Fruit fly (Drosophila melanogaster) whole organism, pupa: ENCODE measurements around the gene CG4730.

ENCODE experiments used
- CG10348 ChIP-seq: fragments of 200-800 bp; sonication (Bioruptor generic); IDR thresholded peaks from 2 replicates; pipeline ENCODE4 v1.3.6; 2022; ENCODE audit warnings: missing biosample characterization, missing genetic modification characterization
- CG12605 ChIP-seq: fragments of 200-800 bp; sonication (Bioruptor generic); IDR thresholded peaks from 2 replicates; pipeline ENCODE4 v1.3.6; 2022; ENCODE audit warnings: missing biosample characterization, missing genetic modification characterization
- CG13204 ChIP-seq: fragments of 200-800 bp; sonication (Bioruptor generic); optimal IDR thresholded peaks from 2 replicates; lab custom pipeline; 2018; ENCODE audit warnings: missing biosample characterization, mild to moderate bottlenecking, missing genetic modification characterization, moderate library complexity
- CG14655 ChIP-seq: fragments of 200-800 bp; sonication (Bioruptor generic); optimal IDR thresholded peaks from 3 replicates; lab custom pipeline; 2017; ENCODE audit warnings: mild to moderate bottlenecking, missing biosample characterization, missing genetic modification reagents, missing genetic modification characterization
- CG15710 ChIP-seq: fragments of 200-800 bp; sonication (Bioruptor generic); optimal IDR thresholded peaks from 2 replicates; lab custom pipeline; 2018; ENCODE audit warnings: missing biosample characterization, mild to moderate bottlenecking, missing genetic modification characterization, moderate library complexity
- CG17806 ChIP-seq: fragments of 200-800 bp; sonication (Bioruptor generic); optimal IDR thresholded peaks from 2 replicates; lab custom pipeline; 2018; ENCODE audit warnings: missing biosample characterization, mild to moderate bottlenecking, missing genetic modification characterization, moderate library complexity
- CG32121 ChIP-seq: fragments of 200-800 bp; sonication (Bioruptor generic); IDR thresholded peaks from 2 replicates; pipeline ENCODE4 v1.3.6; 2022; ENCODE audit warnings: missing biosample characterization, missing genetic modification characterization
- CG34367 ChIP-seq: fragments of 200-800 bp; sonication (Bioruptor generic); optimal IDR thresholded peaks from 2 replicates; lab custom pipeline; 2018; ENCODE audit warnings: missing biosample characterization, mild to moderate bottlenecking, missing genetic modification characterization
- CG4496 ChIP-seq: fragments of 200-800 bp; sonication (Bioruptor generic); IDR thresholded peaks from 3 replicates; pipeline ENCODE4 v1.3.6; 2022; ENCODE audit warnings: missing biosample characterization, missing genetic modification characterization
- CG8159 ChIP-seq: fragments of 200-800 bp; sonication (Bioruptor generic); optimal IDR thresholded peaks from 3 replicates; lab custom pipeline; 2018; ENCODE audit warnings: missing biosample characterization, mild to moderate bottlenecking, missing genetic modification characterization, moderate library complexity
- CG8301 ChIP-seq: fragments of 200-800 bp; sonication (Bioruptor generic); optimal IDR thresholded peaks from 2 replicates; lab custom pipeline; 2018; ENCODE audit warnings: missing biosample characterization, mild to moderate bottlenecking, missing genetic modification characterization
- CG9948 ChIP-seq: fragments of 200-800 bp; sonication (Bioruptor generic); optimal IDR thresholded peaks from 2 replicates; lab custom pipeline; 2018; ENCODE audit warnings: missing biosample characterization, mild to moderate bottlenecking, missing genetic modification characterization, moderate library complexity
- D1 ChIP-seq: fragments of 200-800 bp; sonication (Bioruptor generic); optimal IDR thresholded peaks from 2 replicates; lab custom pipeline; 2018; ENCODE audit warnings: missing biosample characterization, mild to moderate bottlenecking, missing genetic modification characterization, moderate library complexity
- EcR ChIP-seq: fragments of 200-800 bp; sonication (Bioruptor generic); optimal IDR thresholded peaks from 3 replicates; lab custom pipeline; 2019; ENCODE audit warnings: missing biosample characterization, missing genetic modification characterization, mild to moderate bottlenecking, moderate library complexity, missing genetic modification reagents
- Ets98B ChIP-seq: fragments of 200-800 bp; sonication (Bioruptor generic); IDR thresholded peaks from 2 replicates; pipeline ENCODE4 v1.3.6; 2022; ENCODE audit warnings: missing biosample characterization, missing genetic modification characterization
- Pif1A ChIP-seq: fragments of 200-800 bp; sonication (Bioruptor generic); optimal IDR thresholded peaks from 3 replicates; lab custom pipeline; 2016; ENCODE audit warnings: missing biosample characterization, missing genetic modification characterization
- Pif1B ChIP-seq: fragments of 200-800 bp; sonication (Bioruptor generic); optimal IDR thresholded peaks from 3 replicates; lab custom pipeline; 2016; ENCODE audit warnings: missing biosample characterization, missing genetic modification characterization
- Snoo ChIP-seq: fragments of 200-800 bp; sonication (Bioruptor generic); optimal IDR thresholded peaks from 3 replicates; lab custom pipeline; 2017; ENCODE audit warnings: missing biosample characterization, mild to moderate bottlenecking, missing genetic modification characterization, inconsistent platforms
- fd96Ca ChIP-seq: fragments of 200-800 bp; sonication (Bioruptor generic); IDR thresholded peaks from 3 replicates; pipeline ENCODE4 v1.3.6; 2022; ENCODE audit warnings: missing biosample characterization, missing genetic modification characterization
- gl ChIP-seq: fragments of 200-800 bp; sonication (Bioruptor generic); optimal IDR thresholded peaks from 2 replicates; lab custom pipeline; 2018; ENCODE audit warnings: missing biosample characterization, mild to moderate bottlenecking, missing genetic modification characterization
- rn ChIP-seq: fragments of 200-800 bp; sonication (Bioruptor generic); IDR thresholded peaks from 2 replicates; pipeline ENCODE4 v1.3.6; 2022; ENCODE audit warnings: missing biosample characterization, missing genetic modification characterization

CG4730 gene

DNA sequence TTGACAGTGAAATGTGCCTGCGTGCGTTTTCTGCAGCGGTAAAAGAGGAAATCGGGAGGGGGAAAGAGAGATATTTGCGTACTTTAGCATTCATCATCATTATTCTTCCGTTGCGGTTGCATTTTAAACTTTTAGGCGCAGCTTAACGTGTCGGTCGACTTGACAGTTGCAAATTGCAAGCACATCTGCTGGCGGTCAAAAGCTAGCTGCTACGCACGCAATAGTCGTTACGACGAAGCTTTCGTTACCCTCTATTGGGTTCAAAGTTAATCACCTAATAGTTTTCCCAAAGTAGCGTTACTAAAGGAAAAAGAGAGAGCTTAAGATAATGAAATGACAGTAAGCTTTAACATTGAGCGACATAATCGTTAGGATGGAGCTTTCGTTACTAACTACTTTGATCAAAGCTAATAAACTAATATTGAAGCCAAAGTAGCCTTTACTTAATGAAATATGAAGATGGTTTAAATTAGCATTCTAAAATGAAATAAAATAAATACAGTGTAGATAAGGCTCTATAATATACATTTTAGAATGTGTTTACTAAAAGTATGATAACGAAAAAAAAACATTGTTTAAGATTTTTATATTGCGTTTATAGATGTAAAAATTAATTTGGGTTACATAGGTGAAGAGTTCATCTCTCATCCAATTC lies 26.3 kb downstream of the CG4730 start:
- TF ChIP-seq Ets98B (GFP tag; lab: Robert Waterston, UW) (peak; percentile 32; the same call in 1 of the 2 replicates), CG14655 (GFP tag; lab: Kevin White, UChicago) (no peak), CG8159 (tag; lab: Kevin White, UChicago) (no peak), rn (GFP tag; lab: Robert Waterston, UW) (no peak), D1 (tag; lab: Kevin White, UChicago) (no peak), CG9948 (no peak), CG4496 (GFP tag; lab: Robert Waterston, UW) (no peak)
- TF ChIP-seq, all 21 proteins: peak for 1

DNA sequence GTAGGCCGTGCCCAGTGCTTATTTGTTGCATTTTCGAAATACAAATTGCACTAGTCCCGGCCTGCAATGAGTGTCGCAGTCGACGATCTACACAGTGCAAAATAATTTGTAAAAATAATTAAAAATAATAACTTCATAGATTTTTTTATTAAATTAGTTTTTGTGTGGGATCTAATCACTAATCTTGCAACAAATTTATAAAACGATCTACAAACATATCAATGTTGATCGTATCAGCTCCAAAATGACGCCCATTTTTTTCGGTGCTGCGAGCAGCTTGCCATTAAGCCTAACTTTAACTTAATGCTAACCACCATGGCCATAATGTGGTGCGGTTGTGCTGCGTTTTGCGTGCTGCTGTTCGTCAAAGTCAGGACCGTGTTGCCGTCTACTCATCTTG lies 27.1 kb downstream of the CG4730 start:
- TF ChIP-seq CG13204 (GFP tag; lab: Kevin White, UChicago) (no peak), CG8159 (tag; lab: Kevin White, UChicago) (peak; percentile 64), Pif1A (GFP tag; lab: Kevin White, UChicago) (no peak), gl (no peak), CG34367 (tag; lab: Kevin White, UChicago) (peak; percentile 20), Pif1B (GFP tag; lab: Kevin White, UChicago) (peak; percentile 59), CG15710 (peak; percentile 41), CG4496 (GFP tag; lab: Robert Waterston, UW) (peak; percentile 60; the same call in 2 of the 3 replicates), CG12605 (GFP tag; lab: Robert Waterston, UW) (peak; percentile 70), CG10348 (no peak), Snoo (tag; lab: Kevin White, UChicago) (peak; percentile 34), CG9948 (peak; percentile 35), Ets98B (GFP tag; lab: Robert Waterston, UW) (peak; percentile 35; the same call in 1 of the 2 replicates), EcR (GFP tag; lab: Kevin White, UChicago) (no peak), rn (GFP tag; lab: Robert Waterston, UW) (peak; percentile 27; the same call in 1 of the 2 replicates), CG32121 (GFP tag; lab: Robert Waterston, UW) (peak; percentile 63), CG8301 (tag; lab: Kevin White, UChicago) (peak; percentile 53), D1 (tag; lab: Kevin White, UChicago) (no peak), fd96Ca (GFP tag; lab: Robert Waterston, UW) (peak; percentile 68; the same call in 2 of the 3 replicates), CG17806 (peak; percentile 62), CG14655 (GFP tag; lab: Kevin White, UChicago) (peak; percentile 60)

DNA sequence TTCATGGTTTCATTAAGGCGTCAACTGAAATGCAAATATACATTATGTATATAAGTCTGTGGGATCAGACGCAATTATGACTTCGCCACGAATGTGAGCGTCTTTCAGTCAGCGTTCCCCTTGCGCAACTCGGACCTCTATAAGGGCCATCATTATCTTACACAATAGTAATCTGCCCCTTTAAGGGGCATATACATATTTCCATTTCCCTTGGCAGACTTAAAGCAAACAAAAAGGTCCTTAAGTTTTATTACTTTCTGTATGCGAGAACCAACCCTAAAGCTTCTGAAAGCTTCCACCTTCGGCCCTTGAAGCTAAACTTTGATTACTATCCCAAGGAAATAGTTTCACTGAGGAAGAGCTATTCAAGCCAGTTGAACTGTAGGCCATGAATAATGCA lies 28.1 kb downstream of the CG4730 start:
- TF ChIP-seq rn (GFP tag; lab: Robert Waterston, UW), result no peak
- TF ChIP-seq Ets98B (GFP tag; lab: Robert Waterston, UW), result no peak
- no peak for TF ChIP-seq Snoo (tag; lab: Kevin White, UChicago)
- no peak for TF ChIP-seq CG10348
- TF ChIP-seq gl, result no peak
- TF ChIP-seq CG9948, result no peak
- TF ChIP-seq CG13204 (GFP tag; lab: Kevin White, UChicago), result no peak
- TF ChIP-seq CG8159 (tag; lab: Kevin White, UChicago), result no peak
- no peak for TF ChIP-seq CG32121 (GFP tag; lab: Robert Waterston, UW)
- no peak for TF ChIP-seq D1 (tag; lab: Kevin White, UChicago)
- TF ChIP-seq CG14655 (GFP tag; lab: Kevin White, UChicago), result no peak
- TF ChIP-seq CG17806, result no peak
- TF ChIP-seq CG8301 (tag; lab: Kevin White, UChicago), result no peak
- no peak for TF ChIP-seq CG12605 (GFP tag; lab: Robert Waterston, UW)
- no peak for TF ChIP-seq EcR (GFP tag; lab: Kevin White, UChicago)
- TF ChIP-seq Pif1B (GFP tag; lab: Kevin White, UChicago), result no peak
- no peak for TF ChIP-seq CG34367 (tag; lab: Kevin White, UChicago)
- no peak for TF ChIP-seq fd96Ca (GFP tag; lab: Robert Waterston, UW)

- TF ChIP-seq CG15710, result no peak
- TF ChIP-seq CG14655 (GFP tag; lab: Kevin White, UChicago), result peak; percentile 3
- TF ChIP-seq, all 21 proteins: peak for 1
These were observed 30.2 kb downstream of the CG4730 start for dm6 chr3R:25648258-25648606.

DNA sequence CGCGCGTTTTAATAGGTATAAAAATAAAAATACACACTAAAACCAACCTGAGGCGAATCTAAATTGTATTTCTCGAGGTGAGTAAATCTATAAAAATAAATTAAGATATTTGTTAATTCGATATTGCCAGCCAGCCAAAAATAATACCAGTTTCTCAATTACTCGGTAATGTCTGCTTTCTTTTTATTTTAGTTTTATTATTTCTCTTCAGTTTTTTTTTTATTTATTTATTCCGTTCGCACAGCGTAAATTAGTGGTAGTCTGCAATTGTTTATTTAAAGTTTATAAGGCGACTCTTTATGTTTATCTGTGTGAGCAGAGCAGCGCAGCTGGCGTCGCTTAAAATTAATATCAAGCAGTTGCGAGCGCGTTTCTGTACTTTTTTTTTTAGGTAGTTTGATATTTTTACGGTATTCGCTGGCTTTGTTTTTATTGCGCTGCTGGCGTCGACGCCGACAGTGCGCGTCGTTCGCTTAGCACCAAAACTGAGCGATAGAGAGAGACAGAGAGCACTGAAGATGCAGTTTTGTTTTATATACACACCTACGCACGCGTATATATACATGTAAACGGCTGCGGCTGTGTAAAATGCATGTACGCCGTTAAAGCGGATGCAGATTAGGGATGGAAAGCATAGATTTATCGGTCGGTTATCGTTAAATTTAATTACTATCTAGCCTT lies 30.8 kb downstream of the CG4730 start:
- TF ChIP-seq CG14655 (GFP tag; lab: Kevin White, UChicago) (peak; percentile 58), CG13204 (GFP tag; lab: Kevin White, UChicago) (peak; percentile 67), CG8301 (tag; lab: Kevin White, UChicago) (peak; percentile 22), CG10348 (no peak), CG32121 (GFP tag; lab: Robert Waterston, UW) (peak; percentile 84), CG4496 (GFP tag; lab: Robert Waterston, UW) (peak; percentile 77; the same call in 2 of the 3 replicates), CG17806 (peak; percentile 10), gl (peak; percentile 52), rn (GFP tag; lab: Robert Waterston, UW) (peak; percentile 44; the same call in 1 of the 2 replicates), Snoo (tag; lab: Kevin White, UChicago) (peak; percentile 52), CG8159 (tag; lab: Kevin White, UChicago) (peak; percentile 33), CG34367 (tag; lab: Kevin White, UChicago) (peak; percentile 33), CG9948 (no peak), Pif1A (GFP tag; lab: Kevin White, UChicago) (peak; percentile 51), Pif1B (GFP tag; lab: Kevin White, UChicago) (peak; percentile 19), fd96Ca (GFP tag; lab: Robert Waterston, UW) (peak; percentile 83), EcR (GFP tag; lab: Kevin White, UChicago) (no peak), CG15710 (peak; percentile 30), Ets98B (GFP tag; lab: Robert Waterston, UW) (peak; percentile 82), CG12605 (GFP tag; lab: Robert Waterston, UW) (peak; percentile 85), D1 (tag; lab: Kevin White, UChicago) (no peak)
